Worm (Caenorhabditis elegans): ENCODE measurements around the gene sea-2.

The sea-2 gene

DNA sequence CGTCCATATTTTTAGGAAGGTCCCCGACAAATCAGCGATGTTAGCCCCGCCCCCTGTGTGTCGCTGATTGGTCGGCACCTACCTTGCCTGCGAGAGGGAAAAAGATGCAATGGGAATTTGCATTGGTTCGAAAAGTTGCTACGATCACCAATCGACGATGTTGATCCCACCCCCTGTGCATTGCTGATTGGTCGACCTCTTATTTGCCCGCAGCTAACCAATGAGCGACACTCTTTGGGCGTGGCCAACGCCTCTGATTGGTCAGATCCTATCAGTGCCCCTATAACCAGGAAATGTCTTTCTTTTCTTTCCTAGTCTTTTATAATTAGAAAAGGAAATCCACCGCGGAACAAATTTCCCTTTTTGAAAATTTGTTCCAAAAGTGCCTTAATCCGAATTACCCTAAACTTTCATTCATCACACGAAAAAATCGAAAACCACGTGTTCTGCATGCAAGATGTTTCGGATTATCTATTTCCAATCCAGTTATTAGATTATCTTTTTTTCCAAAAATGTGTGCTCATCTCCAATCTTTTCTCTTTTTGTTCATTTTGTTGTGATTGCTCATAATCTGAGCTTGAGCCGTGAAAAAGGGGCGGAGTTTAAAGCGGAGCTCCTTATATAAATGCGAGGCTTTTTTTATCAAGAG lies 32.1 kb upstream of the sea-2 start:
- TF ChIP-seq pros-1 (tag; optimal IDR thresholded peaks at IDR 0.05) (no peak), nfya-1 (tag; optimal IDR thresholded peaks at IDR 0.05) (peak; percentile 92), sox-2 (GFP tag; IDR thresholded peaks at IDR 0.05) (no peak), hlh-13 (GFP tag; optimal IDR thresholded peaks at IDR 0.05) (no peak)

ce11 chrII:3920611-3921010 lies 29.6 kb upstream of the sea-2 start:
- TF ChIP-seq ceh-9 (tag; optimal IDR thresholded peaks at IDR 0.05) (no peak), C38D4.7 (GFP tag; optimal IDR thresholded peaks at IDR 0.05) (no peak), gmeb-2 (tag; optimal IDR thresholded peaks at IDR 0.05) (no peak), ets-4 (tag; optimal IDR thresholded peaks at IDR 0.05) (no peak), ztf-16 (tag; optimal IDR thresholded peaks at IDR 0.05) (no peak), fkh-6 (tag; optimal IDR thresholded peaks at IDR 0.05) (no peak), unc-3 (GFP tag; conservative IDR thresholded peaks at IDR 0.05) (no peak), unc-3 (tag; optimal IDR thresholded peaks at IDR 0.05) (no peak), ahr-1 (tag; optimal IDR thresholded peaks at IDR 0.05) (no peak), ref-2 (tag; optimal IDR thresholded peaks at IDR 0.05) (no peak), sdc-2 (tag; optimal IDR thresholded peaks at IDR 0.05) (no peak), hlh-8 (tag; optimal IDR thresholded peaks at IDR 0.05) (no peak), dmd-4 (tag; optimal IDR thresholded peaks at IDR 0.05; ENCODE audit: borderline replicate concordance) (no peak), pros-1 (tag; optimal IDR thresholded peaks at IDR 0.05) (no peak), T23F11.4 (GFP tag; optimal IDR thresholded peaks at IDR 0.05) (no peak), Y22D7AL.16 (tag; optimal IDR thresholded peaks at IDR 0.05) (no peak), ttx-3 (tag; optimal IDR thresholded peaks at IDR 0.05) (no peak), ceh-45 (GFP tag; IDR thresholded peaks at IDR 0.05) (no peak), ceh-18 (tag; optimal IDR thresholded peaks at IDR 0.05) (no peak), rnt-1 (tag; optimal IDR thresholded peaks at IDR 0.05) (no peak)

DNA sequence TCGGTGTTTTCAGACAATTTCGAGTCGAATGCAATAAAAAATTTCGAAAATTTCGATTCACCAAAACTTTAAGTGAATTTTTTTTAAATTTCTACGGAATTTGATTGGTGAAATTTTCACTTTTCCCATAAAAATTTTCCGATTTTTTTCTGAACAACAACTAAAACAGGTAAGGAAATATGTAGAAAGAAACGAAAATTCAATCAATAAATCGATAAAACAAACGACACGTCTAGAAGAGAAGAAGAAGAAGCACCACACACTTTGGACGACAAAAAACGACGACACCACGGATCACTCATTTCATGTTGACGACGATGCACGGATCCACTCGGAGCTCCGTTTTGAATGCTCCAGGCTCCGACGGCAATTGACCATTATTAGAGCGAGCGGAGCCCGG lies 27.5 kb upstream of the sea-2 start:
- TF ChIP-seq unc-55 (GFP tag; optimal IDR thresholded peaks at IDR 0.05) (no peak), lin-11 (tag; optimal IDR thresholded peaks at IDR 0.05) (no peak), hlh-6 (tag; optimal IDR thresholded peaks at IDR 0.05) (no peak), ceh-34 (tag; optimal IDR thresholded peaks at IDR 0.05) (no peak), nhr-232 (tag; optimal IDR thresholded peaks at IDR 0.05) (no peak), sdc-2 (tag; optimal IDR thresholded peaks at IDR 0.05) (no peak), ceh-19 (GFP tag; optimal IDR thresholded peaks at IDR 0.05) (no peak), pax-1 (tag; optimal IDR thresholded peaks at IDR 0.05) (no peak), nfya-1 (tag; optimal IDR thresholded peaks at IDR 0.05) (no peak), lim-6 (tag; optimal IDR thresholded peaks at IDR 0.05) (no peak), fax-1 (tag; optimal IDR thresholded peaks at IDR 0.05) (no peak), ceh-31 (tag; optimal IDR thresholded peaks at IDR 0.05) (no peak), nhr-11 (tag; optimal IDR thresholded peaks at IDR 0.05) (no peak)

- TF ChIP-seq lin-11 (tag; optimal IDR thresholded peaks at IDR 0.05) (no peak), nfya-1 (tag; optimal IDR thresholded peaks at IDR 0.05) (peak; percentile 93)
Measured at ce11 chrII:3927943-3928393, 22.2 kb upstream of the sea-2 start, which contains the start of gene plpp-1.1. TSS of gene plpp-1.1 (minus strand) at chrII:3927993.

ce11 chrII:3929446-3929845 lies 20.7 kb upstream of the sea-2 start:
- TF ChIP-seq ama-1 (optimal IDR thresholded peaks at IDR 0.05) (no peak), nfya-1 (tag; optimal IDR thresholded peaks at IDR 0.05) (peak; percentile 9), gmeb-2 (tag; optimal IDR thresholded peaks at IDR 0.05) (no peak), hlh-13 (GFP tag; optimal IDR thresholded peaks at IDR 0.05) (no peak)

Data from whole organism, late embryonic.